Fruit fly (Drosophila melanogaster): ENCODE results near the gene eff.

DNA sequence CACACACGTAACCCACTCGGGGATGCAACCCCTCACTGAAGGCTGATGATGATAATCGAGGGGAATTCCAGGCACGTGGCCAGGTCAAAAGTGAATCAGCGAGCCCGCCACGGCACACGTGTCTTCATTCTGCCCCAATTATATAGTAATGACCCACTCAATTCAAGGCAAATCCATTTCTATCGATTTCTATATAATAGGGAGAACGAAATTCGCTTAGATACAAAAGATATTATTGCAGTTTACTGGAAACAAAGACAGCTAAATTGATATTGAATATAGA is 48.2 kb downstream of the eff start:
- TF ChIP-seq oc (tag; optimal IDR thresholded peaks at IDR 0.05), result no peak
- TF ChIP-seq luna (GFP tag; optimal IDR thresholded peaks at IDR 0.05), result no peak
- TF ChIP-seq CG11247 (GFP tag; IDR thresholded peaks at IDR 0.05), result no peak
- TF ChIP-seq Dll (GFP tag; IDR thresholded peaks at IDR 0.05; ENCODE audit: partially characterized antibody), result no peak

Measured in whole organism, embryonic.